Fruit fly (Drosophila melanogaster) whole organism, prepupa: ENCODE results near the gene CG17292.

Experiments used
- CG10631 ChIP-seq: fragments of 200-800 bp; sonication (Bioruptor generic); optimal IDR thresholded peaks from 2 replicates; lab custom pipeline; 2016; ENCODE audit warnings: missing biosample characterization, missing genetic modification characterization
- CG11294 ChIP-seq: fragments of 200-800 bp; sonication (Bioruptor generic); IDR thresholded peaks from 2 replicates; pipeline ENCODE4 v1.3.6; 2022; ENCODE audit warnings: missing biosample characterization, missing genetic modification characterization
- CG11762 ChIP-seq: fragments of 200-800 bp; sonication (Bioruptor generic); optimal IDR thresholded peaks from 3 replicates; lab custom pipeline; 2016; ENCODE audit warnings: missing biosample characterization, missing genetic modification characterization; ENCODE audit not compliant: insufficient read depth
- CG11902 ChIP-seq: fragments of 200-800 bp; sonication (Bioruptor generic); optimal IDR thresholded peaks from 3 replicates; lab custom pipeline; 2016; ENCODE audit warnings: missing biosample characterization, missing genetic modification characterization
- CG15336 ChIP-seq: fragments of 200-800 bp; sonication (Bioruptor generic); IDR thresholded peaks from 2 replicates; pipeline ENCODE4 v1.3.6; 2022; ENCODE audit warnings: missing biosample characterization, missing genetic modification characterization
- CG3032 ChIP-seq: fragments of 200-800 bp; optimal IDR thresholded peaks from 2 replicates; lab custom pipeline; 2019; ENCODE audit warnings: missing biosample characterization, mild to moderate bottlenecking, missing genetic modification characterization, moderate library complexity
- CG31627 ChIP-seq: fragments of 200-800 bp; sonication (Bioruptor generic); optimal IDR thresholded peaks from 3 replicates; lab custom pipeline; 2016; ENCODE audit warnings: missing biosample characterization, missing genetic modification characterization
- CG32006 ChIP-seq: fragments of 200-800 bp; sonication (Bioruptor generic); optimal IDR thresholded peaks from 3 replicates; lab custom pipeline; 2017; ENCODE audit warnings: missing biosample characterization, mild to moderate bottlenecking, missing genetic modification characterization
- CG34406 ChIP-seq: fragments of 200-800 bp; sonication (Bioruptor generic); optimal IDR thresholded peaks from 3 replicates; lab custom pipeline; 2016; ENCODE audit warnings: missing biosample characterization, missing genetic modification characterization
- CG3919 ChIP-seq: fragments of 200-800 bp; sonication (Bioruptor generic); optimal IDR thresholded peaks from 3 replicates; lab custom pipeline; 2016; ENCODE audit warnings: missing biosample characterization, missing genetic modification characterization
- CG4318 ChIP-seq: fragments of 200-800 bp; sonication (Bioruptor generic); optimal IDR thresholded peaks from 3 replicates; lab custom pipeline; 2017; ENCODE audit warnings: missing biosample characterization, mild to moderate bottlenecking, missing genetic modification characterization
- CG6163 ChIP-seq: fragments of 200-800 bp; sonication (Bioruptor generic); IDR thresholded peaks from 3 replicates; pipeline ENCODE4 v1.3.6; 2022; ENCODE audit warnings: missing biosample characterization, missing genetic modification characterization
- CG6792 ChIP-seq: fragments of 200-800 bp; sonication (Bioruptor generic); optimal IDR thresholded peaks from 3 replicates; lab custom pipeline; 2016; ENCODE audit warnings: missing biosample characterization, missing genetic modification characterization
- CG6808 ChIP-seq: fragments of 200-800 bp; sonication (Bioruptor generic); optimal IDR thresholded peaks from 3 replicates; lab custom pipeline; 2017; ENCODE audit warnings: missing biosample characterization, missing genetic modification characterization, mild to moderate bottlenecking, moderate library complexity, missing genetic modification reagents
- CG6854 ChIP-seq: fragments of 200-800 bp; sonication (Bioruptor generic); optimal IDR thresholded peaks from 2 replicates; lab custom pipeline; 2017; ENCODE audit warnings: missing biosample characterization, mild to moderate bottlenecking, missing genetic modification characterization
- CG8119 ChIP-seq: fragments of 200-800 bp; sonication (Bioruptor generic); IDR thresholded peaks from 3 replicates; pipeline ENCODE4 v1.3.6; 2022; ENCODE audit warnings: missing biosample characterization, missing genetic modification characterization
- CG8319 ChIP-seq: fragments of 200-800 bp; sonication (Bioruptor generic); optimal IDR thresholded peaks from 3 replicates; lab custom pipeline; 2016; ENCODE audit warnings: missing biosample characterization, missing genetic modification characterization
- CG9139 ChIP-seq: fragments of 200-800 bp; sonication (Bioruptor generic); optimal IDR thresholded peaks from 3 replicates; lab custom pipeline; 2017; ENCODE audit warnings: missing biosample characterization, mild to moderate bottlenecking, missing genetic modification characterization
- Eip75B ChIP-seq: fragments of 200-800 bp; sonication (Bioruptor generic); optimal IDR thresholded peaks from 3 replicates; lab custom pipeline; 2016; ENCODE audit warnings: missing biosample characterization, missing genetic modification characterization
- Eip78C ChIP-seq: fragments of 200-800 bp; sonication (Bioruptor generic); peaks from one replicate; lab custom pipeline; 2016; ENCODE audit warnings: missing biosample characterization, missing genetic modification characterization
- Eip93F ChIP-seq: fragments of 200-800 bp; sonication (Bioruptor generic); optimal IDR thresholded peaks from 2 replicates; lab custom pipeline; 2016; ENCODE audit warnings: missing biosample characterization, mild to moderate bottlenecking, missing genetic modification characterization
- Ets96B ChIP-seq: fragments of 200-800 bp; optimal IDR thresholded peaks from 2 replicates; lab custom pipeline; 2019; ENCODE audit warnings: missing biosample characterization, mild to moderate bottlenecking, missing genetic modification characterization, moderate library complexity
- Gug ChIP-seq: fragments of 200-800 bp; sonication (Bioruptor generic); IDR thresholded peaks from 2 replicates; pipeline ENCODE4 v1.3.6; 2022; ENCODE audit warnings: missing biosample characterization, missing genetic modification characterization
- Hr38 ChIP-seq: sonication (Bioruptor generic); optimal IDR thresholded peaks from 2 replicates; lab custom pipeline; 2016; ENCODE audit warnings: missing biosample characterization, missing genetic modification characterization
- Hr39 ChIP-seq: fragments of 200-800 bp; sonication (Bioruptor generic); optimal IDR thresholded peaks from 2 replicates; lab custom pipeline; 2016; ENCODE audit warnings: missing biosample characterization, missing genetic modification characterization
- Hr4 ChIP-seq: fragments of 200-800 bp; sonication (Bioruptor generic); optimal IDR thresholded peaks from 3 replicates; lab custom pipeline; 2016; ENCODE audit warnings: missing biosample characterization, missing genetic modification characterization
- Lpt ChIP-seq: fragments of 200-800 bp; sonication (Bioruptor generic); optimal IDR thresholded peaks from 3 replicates; lab custom pipeline; 2016; ENCODE audit warnings: missing biosample characterization, missing genetic modification characterization
- Smox ChIP-seq: fragments of 200-800 bp; sonication (Bioruptor generic); optimal IDR thresholded peaks from 3 replicates; lab custom pipeline; 2016; ENCODE audit warnings: missing biosample characterization, missing genetic modification characterization
- Sox15 ChIP-seq: fragments of 200-800 bp; sonication (Bioruptor generic); optimal IDR thresholded peaks from 3 replicates; lab custom pipeline; 2016; ENCODE audit warnings: missing biosample characterization, missing genetic modification characterization
- achi ChIP-seq: fragments of 200-800 bp; sonication (Bioruptor generic); optimal IDR thresholded peaks from 3 replicates; lab custom pipeline; 2016; ENCODE audit warnings: missing biosample characterization, missing genetic modification characterization
- acj6 ChIP-seq: fragments of 200-800 bp; sonication (Bioruptor generic); optimal IDR thresholded peaks from 3 replicates; lab custom pipeline; 2016; ENCODE audit warnings: missing biosample characterization, missing genetic modification characterization
- cyc ChIP-seq: fragments of 200-800 bp; sonication (Bioruptor generic); optimal IDR thresholded peaks from 3 replicates; lab custom pipeline; 2016; ENCODE audit warnings: missing biosample characterization, missing genetic modification characterization
- dsx ChIP-seq: fragments of 200-800 bp; optimal IDR thresholded peaks from 3 replicates; lab custom pipeline; 2019; ENCODE audit warnings: missing biosample characterization, mild to moderate bottlenecking, missing genetic modification characterization, moderate library complexity; ENCODE audit not compliant: poor library complexity, severe bottlenecking
- eg ChIP-seq: fragments of 200-800 bp; sonication (Bioruptor generic); IDR thresholded peaks from 3 replicates; pipeline ENCODE4 v1.3.6; 2022; ENCODE audit warnings: missing biosample characterization, missing genetic modification characterization
- esn ChIP-seq: fragments of 200-800 bp; sonication (Bioruptor generic); optimal IDR thresholded peaks from 2 replicates; lab custom pipeline; 2016; ENCODE audit warnings: missing biosample characterization, mild to moderate bottlenecking, missing genetic modification characterization, moderate library complexity
- fkh ChIP-seq: fragments of 200-800 bp; sonication (Bioruptor generic); optimal IDR thresholded peaks from 3 replicates; lab custom pipeline; 2017; ENCODE audit warnings: missing biosample characterization, mild to moderate bottlenecking, missing genetic modification characterization, moderate library complexity
- lz ChIP-seq: fragments of 200-800 bp; sonication (Bioruptor generic); optimal IDR thresholded peaks from 3 replicates; lab custom pipeline; 2016; ENCODE audit warnings: missing biosample characterization, missing genetic modification characterization
- net ChIP-seq: fragments of 200-800 bp; sonication (Bioruptor generic); optimal IDR thresholded peaks from 3 replicates; lab custom pipeline; 2016; ENCODE audit warnings: missing biosample characterization, missing genetic modification characterization
- salr ChIP-seq, 2 experiments: fragments of 200-800 bp; sonication (Bioruptor generic); optimal IDR thresholded peaks; 3 replicates each; lab custom pipeline; 2016 to 2018; ENCODE audit warnings: missing biosample characterization in 2 of 2, missing genetic modification characterization in 2 of 2, mild to moderate bottlenecking in 1 of 2
- ss ChIP-seq, 2 experiments: fragments of 200-800 bp; sonication (Bioruptor generic); optimal IDR thresholded peaks; 2 replicates in 1 of 2; 3 replicates in 1 of 2; lab custom pipeline; 2017 to 2018; ENCODE audit warnings: mild to moderate bottlenecking in 2 of 2, missing biosample characterization in 2 of 2, missing genetic modification characterization in 2 of 2, moderate library complexity in 1 of 2
- topi ChIP-seq: fragments of 200-800 bp; sonication (Bioruptor generic); optimal IDR thresholded peaks from 3 replicates; lab custom pipeline; 2016; ENCODE audit warnings: missing biosample characterization, missing genetic modification characterization
- vri ChIP-seq: fragments of 200-800 bp; sonication (Bioruptor generic); optimal IDR thresholded peaks from 3 replicates; lab custom pipeline; 2016; ENCODE audit warnings: missing biosample characterization, mild to moderate bottlenecking, missing genetic modification characterization

CG17292 gene

DNA sequence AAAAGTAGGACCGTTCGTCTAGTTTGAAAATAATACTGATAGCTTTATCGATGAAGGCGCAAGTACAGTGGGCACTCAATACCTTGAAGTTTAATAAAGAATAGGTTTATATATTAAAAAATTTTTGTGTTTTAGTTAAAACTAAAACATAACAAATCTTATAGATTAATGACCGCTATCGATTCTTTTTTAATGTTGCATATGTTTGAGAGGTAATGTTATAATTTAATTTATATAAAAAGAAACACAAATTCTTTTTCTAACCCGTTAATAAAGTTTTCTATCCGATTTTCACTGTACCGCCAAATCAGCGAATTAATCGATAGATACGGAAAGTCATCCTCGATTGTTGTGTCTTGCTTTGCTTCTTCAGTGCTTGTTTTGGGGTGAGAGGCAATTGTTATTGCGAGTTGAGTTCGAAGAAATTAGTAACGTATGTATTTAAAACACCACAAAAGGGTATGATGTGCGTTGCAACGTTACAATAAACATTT lies 13.9 kb downstream of the CG17292 start, which contains the start of the genes Dad1 and CG13384 (continued):
- TF ChIP-seq dsx (GFP tag; lab: Kevin White, UChicago) (peak; percentile 93), Smox (GFP tag; lab: Kevin White, UChicago) (peak; percentile 92), Eip75B (GFP tag; lab: Kevin White, UChicago) (peak; percentile 89), salr (GFP tag; optimal IDR thresholded peaks at IDR 0.05; lab: Kevin White, UChicago) (peak in 1 of 2 experiments; percentile 67), CG32006 (GFP tag; lab: Kevin White, UChicago) (peak; percentile 93), Sox15 (GFP tag; lab: Kevin White, UChicago) (peak; percentile 89), Ets96B (tag; lab: Kevin White, UChicago) (peak; percentile 80), Hr39 (peak; percentile 83), Eip93F (peak; percentile 83), CG6163 (GFP tag; lab: Robert Waterston, UW) (no peak; the same call in 1 of the 3 replicates), CG11762 (GFP tag; lab: Kevin White, UChicago) (peak; percentile 88), vri (GFP tag; lab: Kevin White, UChicago) (peak; percentile 77), CG15336 (GFP tag; lab: Robert Waterston, UW) (peak; percentile 90), Hr4 (GFP tag; lab: Kevin White, UChicago) (peak; percentile 93), eg (GFP tag; lab: Robert Waterston, UW) (peak; percentile 94), CG6854 (peak; percentile 78), Eip78C (peak; percentile 98), CG10631 (GFP tag; lab: Kevin White, UChicago) (peak; percentile 91), ss (GFP tag; optimal IDR thresholded peaks at IDR 0.05; lab: Kevin White, UChicago) (peak; percentile 87 to 90), lz (GFP tag; lab: Kevin White, UChicago) (peak; percentile 93), CG11294 (GFP tag; lab: Robert Waterston, UW) (peak; percentile 94), CG31627 (GFP tag; lab: Kevin White, UChicago) (peak; percentile 86), Hr38 (GFP tag; lab: Kevin White, UChicago) (no peak), CG11902 (GFP tag; lab: Kevin White, UChicago) (peak; percentile 86), acj6 (GFP tag; lab: Kevin White, UChicago) (peak; percentile 94)

DNA sequence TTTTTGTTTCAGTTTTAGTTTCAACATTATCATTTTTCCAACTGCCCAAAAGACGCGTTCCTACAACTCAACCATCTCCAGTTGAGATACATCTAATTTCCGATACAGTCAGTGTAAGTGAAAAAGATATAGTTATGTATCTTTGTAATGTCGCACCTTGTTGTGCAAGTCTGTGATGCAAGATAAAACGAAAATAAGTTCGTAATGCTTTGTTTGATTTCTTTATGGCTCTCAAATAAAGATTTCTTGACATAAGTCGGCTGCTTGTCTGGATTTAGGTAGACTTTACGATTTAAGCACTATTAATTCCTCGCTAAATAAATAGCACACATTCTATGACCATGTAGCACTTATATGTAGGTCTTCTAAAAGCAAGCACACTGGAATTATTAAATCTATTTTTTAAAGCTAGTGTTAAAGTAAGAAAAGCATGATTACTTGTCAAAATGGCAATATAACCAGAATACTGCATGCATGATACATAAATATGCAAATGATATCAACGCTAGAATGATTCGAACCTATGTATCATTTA lies 14.8 kb downstream of the CG17292 start:
- no peak for TF ChIP-seq net (GFP tag; lab: Kevin White, UChicago)
- no peak for TF ChIP-seq CG4318 (GFP tag; lab: Kevin White, UChicago)
- TF ChIP-seq Sox15 (GFP tag; lab: Kevin White, UChicago): no peak
- no peak for TF ChIP-seq vri (GFP tag; lab: Kevin White, UChicago)
- TF ChIP-seq CG9139 (GFP tag; lab: Kevin White, UChicago): no peak
- TF ChIP-seq CG8119 (GFP tag; lab: Robert Waterston, UW): no peak
- TF ChIP-seq Lpt (GFP tag; lab: Kevin White, UChicago): no peak
- TF ChIP-seq ss (GFP tag; optimal IDR thresholded peaks at IDR 0.05; lab: Kevin White, UChicago): no peak
- TF ChIP-seq fkh: no peak
- TF ChIP-seq topi (GFP tag; lab: Kevin White, UChicago): no peak
- TF ChIP-seq CG34406: no peak
- no peak for TF ChIP-seq Eip78C
- no peak for TF ChIP-seq Gug (GFP tag; lab: Robert Waterston, UW)
- TF ChIP-seq CG3032 (tag; lab: Kevin White, UChicago): no peak
- TF ChIP-seq CG6854: no peak
- TF ChIP-seq CG8319: no peak

dm6 chr2L:8385849-8386248 lies 15.6 kb downstream of the CG17292 start:
- TF ChIP-seq lz (GFP tag; lab: Kevin White, UChicago): no peak
- TF ChIP-seq CG6792 (GFP tag; lab: Kevin White, UChicago): no peak
- no peak for TF ChIP-seq CG3919 (GFP tag; lab: Kevin White, UChicago)
- TF ChIP-seq vri (GFP tag; lab: Kevin White, UChicago): no peak
- no peak for TF ChIP-seq CG34406
- no peak for TF ChIP-seq CG6854
- TF ChIP-seq CG11902 (GFP tag; lab: Kevin White, UChicago): no peak
- no peak for TF ChIP-seq achi (GFP tag; lab: Kevin White, UChicago)
- TF ChIP-seq Smox (GFP tag; lab: Kevin White, UChicago): no peak
- no peak for TF ChIP-seq CG6808
- TF ChIP-seq CG11294 (GFP tag; lab: Robert Waterston, UW): no peak
- TF ChIP-seq CG10631 (GFP tag; lab: Kevin White, UChicago): no peak
- no peak for TF ChIP-seq CG8319
- TF ChIP-seq eg (GFP tag; lab: Robert Waterston, UW): no peak
- TF ChIP-seq esn (GFP tag; lab: Kevin White, UChicago): no peak
- TF ChIP-seq Ets96B (tag; lab: Kevin White, UChicago): no peak
- TF ChIP-seq fkh: no peak
- no peak for TF ChIP-seq Hr4 (GFP tag; lab: Kevin White, UChicago)
- no peak for TF ChIP-seq cyc (GFP tag; lab: Kevin White, UChicago)
- TF ChIP-seq dsx (GFP tag; lab: Kevin White, UChicago): no peak
